Worm (Caenorhabditis elegans) whole organism, young adult: ENCODE measurements around the gene txt-4.

Experiments used
- B0019.2 ChIP-seq: fragments of 200-800 bp; sonication (Bioruptor generic); conservative IDR thresholded peaks from 2 replicates; pipeline ENCODE4 v1.3.6; 2022; ENCODE audit warnings: missing genetic modification reagents, missing genetic modification characterization, missing compliant biosample characterization
- B0336.3 ChIP-seq: fragments of 200-800 bp; sonication (Bioruptor generic); IDR thresholded peaks from 2 replicates; pipeline ENCODE4 v1.3.6; 2022; ENCODE audit warnings: missing genetic modification characterization, missing compliant biosample characterization
- Y95B8A.8 ChIP-seq: fragments of 200-800 bp; sonication (Bioruptor generic); IDR thresholded peaks from 2 replicates; pipeline ENCODE4 v1.3.6; 2022; ENCODE audit warnings: missing genetic modification reagents, missing genetic modification characterization, missing compliant biosample characterization
- ZK185.1 ChIP-seq: sonication (generic microtip); optimal IDR thresholded peaks from 2 replicates; lab custom pipeline; 2016; ENCODE audit warnings: mild to moderate bottlenecking, missing genetic modification characterization, missing compliant biosample characterization; ENCODE audit not compliant: poor library complexity, severe bottlenecking
- ceh-27 ChIP-seq: fragments of 200-800 bp; sonication (Bioruptor generic); optimal IDR thresholded peaks from 2 replicates; lab custom pipeline; 2018; ENCODE audit warnings: mild to moderate bottlenecking, missing genetic modification characterization, moderate library complexity, missing compliant biosample characterization
- ceh-40 ChIP-seq: fragments of 200-800 bp; sonication (Bioruptor generic); IDR thresholded peaks from 2 replicates; pipeline ENCODE4 v1.3.6; 2022; ENCODE audit warnings: missing genetic modification characterization, missing compliant biosample characterization
- efl-1 ChIP-seq: fragments of 150-350 bp; optimal IDR thresholded peaks from 2 replicates; lab custom pipeline; 2014; ENCODE audit warnings: missing biosample characterization, missing genetic modification reagents, missing genetic modification characterization
- egl-44 ChIP-seq: fragments of 200-800 bp; sonication (Bioruptor generic); IDR thresholded peaks from 2 replicates; pipeline ENCODE4 v1.3.6; 2022; ENCODE audit warnings: missing genetic modification reagents, missing genetic modification characterization, missing compliant biosample characterization

ce11 chrIV:1465462-1465861 lies 44.9 kb upstream of the txt-4 start:
- TF ChIP-seq ceh-27 (no peak), efl-1 (GFP tag; lab: Kevin White, UChicago) (no peak), B0019.2 (GFP tag; lab: Robert Waterston, UW) (no peak), ZK185.1 (tag; lab: Kevin White, UChicago) (no peak), B0336.3 (GFP tag; lab: Robert Waterston, UW) (no peak), ceh-40 (GFP tag; lab: Robert Waterston, UW) (no peak), egl-44 (GFP tag; lab: Robert Waterston, UW) (no peak), Y95B8A.8 (GFP tag; lab: Robert Waterston, UW) (no peak)
